Fruit fly (Drosophila melanogaster) whole organism, prepupa: ENCODE data around the gene CG3081.

Experiments
- CG10631 ChIP-seq: fragments of 200-800 bp; sonication (Bioruptor generic); optimal IDR thresholded peaks from 2 replicates; lab custom pipeline; 2016; ENCODE audit warnings: missing biosample characterization, missing genetic modification characterization
- CG10669 ChIP-seq: fragments of 200-800 bp; sonication (Bioruptor generic); optimal IDR thresholded peaks from 3 replicates; lab custom pipeline; 2018; ENCODE audit warnings: missing biosample characterization, mild to moderate bottlenecking, missing genetic modification characterization, moderate library complexity
- CG3032 ChIP-seq: fragments of 200-800 bp; optimal IDR thresholded peaks from 2 replicates; lab custom pipeline; 2019; ENCODE audit warnings: missing biosample characterization, mild to moderate bottlenecking, missing genetic modification characterization, moderate library complexity
- CG32006 ChIP-seq: fragments of 200-800 bp; sonication (Bioruptor generic); optimal IDR thresholded peaks from 3 replicates; lab custom pipeline; 2017; ENCODE audit warnings: missing biosample characterization, mild to moderate bottlenecking, missing genetic modification characterization
- CG6163 ChIP-seq: fragments of 200-800 bp; sonication (Bioruptor generic); IDR thresholded peaks from 3 replicates; pipeline ENCODE4 v1.3.6; 2022; ENCODE audit warnings: missing biosample characterization, missing genetic modification characterization
- CG6792 ChIP-seq: fragments of 200-800 bp; sonication (Bioruptor generic); optimal IDR thresholded peaks from 3 replicates; lab custom pipeline; 2016; ENCODE audit warnings: missing biosample characterization, missing genetic modification characterization
- CG7368 ChIP-seq: fragments of 200-800 bp; sonication (Bioruptor generic); optimal IDR thresholded peaks from 3 replicates; lab custom pipeline; 2016; ENCODE audit warnings: missing biosample characterization, missing genetic modification characterization
- CG8119 ChIP-seq: fragments of 200-800 bp; sonication (Bioruptor generic); IDR thresholded peaks from 3 replicates; pipeline ENCODE4 v1.3.6; 2022; ENCODE audit warnings: missing biosample characterization, missing genetic modification characterization
- CG8632 ChIP-seq: fragments of 200-800 bp; sonication (Bioruptor generic); optimal IDR thresholded peaks from 3 replicates; lab custom pipeline; 2016; ENCODE audit warnings: missing biosample characterization, missing genetic modification characterization
- CG9139 ChIP-seq: fragments of 200-800 bp; sonication (Bioruptor generic); optimal IDR thresholded peaks from 3 replicates; lab custom pipeline; 2017; ENCODE audit warnings: missing biosample characterization, mild to moderate bottlenecking, missing genetic modification characterization
- Eip75B ChIP-seq: fragments of 200-800 bp; sonication (Bioruptor generic); optimal IDR thresholded peaks from 3 replicates; lab custom pipeline; 2016; ENCODE audit warnings: missing biosample characterization, missing genetic modification characterization
- Eip78C ChIP-seq: fragments of 200-800 bp; sonication (Bioruptor generic); peaks from one replicate; lab custom pipeline; 2016; ENCODE audit warnings: missing biosample characterization, missing genetic modification characterization
- Eip93F ChIP-seq: fragments of 200-800 bp; sonication (Bioruptor generic); optimal IDR thresholded peaks from 2 replicates; lab custom pipeline; 2016; ENCODE audit warnings: missing biosample characterization, mild to moderate bottlenecking, missing genetic modification characterization
- Ets21C ChIP-seq: fragments of 200-800 bp; sonication (Bioruptor generic); optimal IDR thresholded peaks from 3 replicates; lab custom pipeline; 2016; ENCODE audit warnings: missing biosample characterization, missing genetic modification characterization
- Ets96B ChIP-seq: fragments of 200-800 bp; optimal IDR thresholded peaks from 2 replicates; lab custom pipeline; 2019; ENCODE audit warnings: missing biosample characterization, mild to moderate bottlenecking, missing genetic modification characterization, moderate library complexity
- Hr38 ChIP-seq: sonication (Bioruptor generic); optimal IDR thresholded peaks from 2 replicates; lab custom pipeline; 2016; ENCODE audit warnings: missing biosample characterization, missing genetic modification characterization
- Hr39 ChIP-seq: fragments of 200-800 bp; sonication (Bioruptor generic); optimal IDR thresholded peaks from 2 replicates; lab custom pipeline; 2016; ENCODE audit warnings: missing biosample characterization, missing genetic modification characterization
- Hr4 ChIP-seq: fragments of 200-800 bp; sonication (Bioruptor generic); optimal IDR thresholded peaks from 3 replicates; lab custom pipeline; 2016; ENCODE audit warnings: missing biosample characterization, missing genetic modification characterization
- Met ChIP-seq: fragments of 200-800 bp; sonication (Bioruptor generic); optimal IDR thresholded peaks from 3 replicates; lab custom pipeline; 2016; ENCODE audit warnings: missing biosample characterization, missing genetic modification characterization
- OdsH ChIP-seq: fragments of 200-800 bp; sonication (Bioruptor generic); optimal IDR thresholded peaks from 3 replicates; lab custom pipeline; 2016; ENCODE audit warnings: missing biosample characterization, missing genetic modification characterization
- Sox102F ChIP-seq: fragments of 200-800 bp; sonication (Bioruptor generic); optimal IDR thresholded peaks from 2 replicates; lab custom pipeline; 2016; ENCODE audit warnings: missing biosample characterization, mild to moderate bottlenecking, missing genetic modification characterization
- Sox14 ChIP-seq: fragments of 200-800 bp; sonication (Bioruptor generic); optimal IDR thresholded peaks from 3 replicates; lab custom pipeline; 2016; ENCODE audit warnings: missing biosample characterization, missing genetic modification characterization
- Sox15 ChIP-seq: fragments of 200-800 bp; sonication (Bioruptor generic); optimal IDR thresholded peaks from 3 replicates; lab custom pipeline; 2016; ENCODE audit warnings: missing biosample characterization, missing genetic modification characterization
- achi ChIP-seq: fragments of 200-800 bp; sonication (Bioruptor generic); optimal IDR thresholded peaks from 3 replicates; lab custom pipeline; 2016; ENCODE audit warnings: missing biosample characterization, missing genetic modification characterization
- acj6 ChIP-seq: fragments of 200-800 bp; sonication (Bioruptor generic); optimal IDR thresholded peaks from 3 replicates; lab custom pipeline; 2016; ENCODE audit warnings: missing biosample characterization, missing genetic modification characterization
- dac ChIP-seq: fragments of 200-800 bp; sonication (Bioruptor generic); optimal IDR thresholded peaks from 2 replicates; lab custom pipeline; 2017; ENCODE audit warnings: missing biosample characterization, mild to moderate bottlenecking, missing genetic modification characterization
- eg ChIP-seq: fragments of 200-800 bp; sonication (Bioruptor generic); IDR thresholded peaks from 3 replicates; pipeline ENCODE4 v1.3.6; 2022; ENCODE audit warnings: missing biosample characterization, missing genetic modification characterization
- esn ChIP-seq: fragments of 200-800 bp; sonication (Bioruptor generic); optimal IDR thresholded peaks from 2 replicates; lab custom pipeline; 2016; ENCODE audit warnings: missing biosample characterization, mild to moderate bottlenecking, missing genetic modification characterization, moderate library complexity
- fd59A ChIP-seq: fragments of 200-800 bp; sonication (Bioruptor generic); optimal IDR thresholded peaks from 2 replicates; lab custom pipeline; 2017; ENCODE audit warnings: missing biosample characterization, mild to moderate bottlenecking, missing genetic modification characterization, missing genetic modification reagents
- fd85E ChIP-seq: fragments of 200-800 bp; sonication (Bioruptor generic); optimal IDR thresholded peaks from 3 replicates; lab custom pipeline; 2016; ENCODE audit warnings: missing biosample characterization, missing genetic modification characterization
- fkh ChIP-seq: fragments of 200-800 bp; sonication (Bioruptor generic); optimal IDR thresholded peaks from 3 replicates; lab custom pipeline; 2017; ENCODE audit warnings: missing biosample characterization, mild to moderate bottlenecking, missing genetic modification characterization, moderate library complexity
- lz ChIP-seq: fragments of 200-800 bp; sonication (Bioruptor generic); optimal IDR thresholded peaks from 3 replicates; lab custom pipeline; 2016; ENCODE audit warnings: missing biosample characterization, missing genetic modification characterization
- net ChIP-seq: fragments of 200-800 bp; sonication (Bioruptor generic); optimal IDR thresholded peaks from 3 replicates; lab custom pipeline; 2016; ENCODE audit warnings: missing biosample characterization, missing genetic modification characterization
- pdm3 ChIP-seq: fragments of 200-800 bp; sonication (Bioruptor generic); optimal IDR thresholded peaks from 3 replicates; lab custom pipeline; 2016; ENCODE audit warnings: missing biosample characterization, missing genetic modification characterization
- salr ChIP-seq, 2 experiments: fragments of 200-800 bp; sonication (Bioruptor generic); optimal IDR thresholded peaks; 3 replicates each; lab custom pipeline; 2016 to 2018; ENCODE audit warnings: missing biosample characterization in 2 of 2, missing genetic modification characterization in 2 of 2, mild to moderate bottlenecking in 1 of 2
- spab ChIP-seq: fragments of 200-800 bp; sonication (Bioruptor generic); optimal IDR thresholded peaks from 2 replicates; lab custom pipeline; 2017; ENCODE audit warnings: missing biosample characterization, mild to moderate bottlenecking, missing genetic modification characterization, missing genetic modification reagents
- svp ChIP-seq: fragments of 200-800 bp; sonication (Bioruptor generic); peaks from one replicate; lab custom pipeline; 2016; ENCODE audit warnings: missing biosample characterization, missing genetic modification characterization
- topi ChIP-seq: fragments of 200-800 bp; sonication (Bioruptor generic); optimal IDR thresholded peaks from 3 replicates; lab custom pipeline; 2016; ENCODE audit warnings: missing biosample characterization, missing genetic modification characterization
- vri ChIP-seq: fragments of 200-800 bp; sonication (Bioruptor generic); optimal IDR thresholded peaks from 3 replicates; lab custom pipeline; 2016; ENCODE audit warnings: missing biosample characterization, mild to moderate bottlenecking, missing genetic modification characterization

CG3081 gene

dm6 chrX:4614945-4615344 lies 28.8 kb downstream of the CG3081 start (continued):
- TF ChIP-seq salr (GFP tag; optimal IDR thresholded peaks at IDR 0.05; lab: Kevin White, UChicago) (no peak), net (peak; percentile 25), pdm3 (GFP tag; lab: Kevin White, UChicago) (peak; percentile 11), CG3032 (no peak), vri (no peak), CG8119 (0 out of 3 replicates have a peak, but pooled peaks have one; percentile 13), Hr38 (GFP tag; lab: Kevin White, UChicago) (no peak), esn (peak; percentile 43), svp (peak; percentile 52), Hr4 (GFP tag; lab: Kevin White, UChicago) (no peak), topi (GFP tag; lab: Kevin White, UChicago) (peak; percentile 50), dac (GFP tag; lab: Kevin White, UChicago) (no peak), acj6 (GFP tag; lab: Kevin White, UChicago) (peak; percentile 25), CG10631 (peak; percentile 8), CG8632 (GFP tag; lab: Kevin White, UChicago) (no peak), Eip93F (GFP tag; lab: Kevin White, UChicago) (no peak), CG7368 (GFP tag; lab: Kevin White, UChicago) (peak; percentile 18), fd85E (GFP tag; lab: Kevin White, UChicago) (no peak), Eip78C (peak; percentile 37), Sox14 (GFP tag; lab: Kevin White, UChicago) (no peak), eg (GFP tag; lab: Robert Waterston, UW) (peak; percentile 52; the same call in 1 of the 3 replicates), Ets21C (GFP tag; lab: Kevin White, UChicago) (peak; percentile 8), CG6792 (GFP tag; lab: Kevin White, UChicago) (no peak), Met (GFP tag; lab: Kevin White, UChicago) (peak; percentile 18), OdsH (peak; percentile 29), fkh (no peak)

dm6 chrX:4614325-4614724 lies 29.5 kb downstream of the CG3081 start:
- TF ChIP-seq Sox15 (GFP tag; lab: Kevin White, UChicago): no peak
- TF ChIP-seq Hr39 (GFP tag; lab: Kevin White, UChicago): no peak
- no peak for TF ChIP-seq Ets96B
- TF ChIP-seq esn: no peak
- TF ChIP-seq Hr38 (GFP tag; lab: Kevin White, UChicago): no peak
- TF ChIP-seq CG32006 (GFP tag; lab: Kevin White, UChicago): peak; percentile 9
- no peak for TF ChIP-seq salr (GFP tag; optimal IDR thresholded peaks at IDR 0.05; lab: Kevin White, UChicago)
- no peak for TF ChIP-seq pdm3 (GFP tag; lab: Kevin White, UChicago)
- TF ChIP-seq achi (GFP tag; lab: Kevin White, UChicago): peak; percentile 15
- TF ChIP-seq CG10631: no peak
- TF ChIP-seq eg (GFP tag; lab: Robert Waterston, UW): peak; percentile 45; the same call in 2 of the 3 replicates
- no peak for TF ChIP-seq OdsH
- TF ChIP-seq CG6163 (GFP tag; lab: Robert Waterston, UW): 0 out of 3 replicates have a peak, but pooled peaks have one; percentile 23
- no peak for TF ChIP-seq CG10669 (GFP tag; lab: Kevin White, UChicago)
- no peak for TF ChIP-seq lz (GFP tag; lab: Kevin White, UChicago)
- no peak for TF ChIP-seq fd59A (GFP tag; lab: Kevin White, UChicago)
- TF ChIP-seq CG8632 (GFP tag; lab: Kevin White, UChicago): no peak
- TF ChIP-seq svp: peak; percentile 57
- TF ChIP-seq CG8119: 0 out of 3 replicates have a peak, but pooled peaks have one; percentile 23
- no peak for TF ChIP-seq CG9139 (GFP tag; lab: Kevin White, UChicago)
- TF ChIP-seq Eip78C: peak; percentile 72
- TF ChIP-seq Sox102F (GFP tag; lab: Kevin White, UChicago): no peak
- TF ChIP-seq net: no peak
- TF ChIP-seq Met (GFP tag; lab: Kevin White, UChicago): no peak
- no peak for TF ChIP-seq Eip75B
- peak; percentile 51 for TF ChIP-seq fkh
- TF ChIP-seq spab (GFP tag; lab: Kevin White, UChicago): no peak
- TF ChIP-seq, all 60 proteins: peak for 8

- TF ChIP-seq fkh: no peak
- TF ChIP-seq eg (GFP tag; lab: Robert Waterston, UW): no peak
These were observed 30.2 kb downstream of the CG3081 start for dm6 chrX:4613613-4614012.
